Worm (Caenorhabditis elegans): Measurements from ENCODE around the gene srx-19.
"Not testable (repeated sequence)": the region's sequence is repeated elsewhere in the genome, so short reads cannot be mapped to it uniquely, and the experiment has no call there.

DNA sequence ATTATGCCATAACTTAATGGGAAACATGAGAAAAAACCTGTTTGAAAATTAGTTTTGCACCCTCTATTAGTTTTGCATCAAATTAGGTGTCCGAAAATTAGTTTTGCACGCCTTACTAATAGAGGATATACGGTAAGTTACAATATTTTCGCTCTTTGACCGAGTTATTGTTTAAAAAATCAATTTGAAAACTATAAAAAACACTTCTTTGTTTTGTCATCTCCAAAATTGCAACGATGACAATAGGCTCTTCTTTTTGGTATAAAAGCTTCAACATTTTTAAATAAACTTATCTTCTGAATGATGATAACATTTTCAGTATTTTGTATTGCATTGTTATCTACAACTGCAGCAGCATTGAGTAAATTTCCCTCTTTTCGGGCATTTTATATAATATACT, 45.6 kb upstream of the srx-19 start, which contains the start of gene H20E11.2:
- not testable (repeated sequence) for TF ChIP-seq him-1, dao-5 (tag; optimal IDR thresholded peaks at IDR 0.05)

Measured in whole organism, L4/young adult.